Fruit fly (Drosophila melanogaster) Kc167 (cell line): ENCODE results near the gene Muc12Ea.
"Not testable (repeated sequence)": the region's sequence is repeated elsewhere in the genome, so short reads cannot be mapped to it uniquely, and the experiment has no call there.

ENCODE experiments used
- Myc ChIP-seq: fragments of >200 bp; optimal IDR thresholded peaks from 2 replicates; lab custom pipeline; 2017; ENCODE audit warnings: missing external identifiers
- h ChIP-seq: fragments of >200 bp; optimal IDR thresholded peaks from 3 replicates; lab custom pipeline; 2018; ENCODE audit warnings: missing external identifiers
- psq ChIP-seq: fragments of >200 bp; optimal IDR thresholded peaks from 2 replicates; lab custom pipeline; 2017; ENCODE audit warnings: missing external identifiers

- TF ChIP-seq psq, Myc, h (lab: Kevin White, UChicago): not testable (repeated sequence)
Observed at dm6 chrX:14317050-14317449, 39.5 kb downstream of the Muc12Ea start, which contains the start of gene betaNACtes6.
